Fruit fly (Drosophila melanogaster) whole organism, larva: ENCODE measurements around the gene Orct.

Experiments
- noc ChIP-seq: fragments of 200-800 bp; sonication (Bioruptor generic); optimal IDR thresholded peaks from 3 replicates; lab custom pipeline; 2019; ENCODE audit warnings: missing biosample characterization, mild to moderate bottlenecking, missing genetic modification characterization, moderate library complexity

Orct gene

DNA sequence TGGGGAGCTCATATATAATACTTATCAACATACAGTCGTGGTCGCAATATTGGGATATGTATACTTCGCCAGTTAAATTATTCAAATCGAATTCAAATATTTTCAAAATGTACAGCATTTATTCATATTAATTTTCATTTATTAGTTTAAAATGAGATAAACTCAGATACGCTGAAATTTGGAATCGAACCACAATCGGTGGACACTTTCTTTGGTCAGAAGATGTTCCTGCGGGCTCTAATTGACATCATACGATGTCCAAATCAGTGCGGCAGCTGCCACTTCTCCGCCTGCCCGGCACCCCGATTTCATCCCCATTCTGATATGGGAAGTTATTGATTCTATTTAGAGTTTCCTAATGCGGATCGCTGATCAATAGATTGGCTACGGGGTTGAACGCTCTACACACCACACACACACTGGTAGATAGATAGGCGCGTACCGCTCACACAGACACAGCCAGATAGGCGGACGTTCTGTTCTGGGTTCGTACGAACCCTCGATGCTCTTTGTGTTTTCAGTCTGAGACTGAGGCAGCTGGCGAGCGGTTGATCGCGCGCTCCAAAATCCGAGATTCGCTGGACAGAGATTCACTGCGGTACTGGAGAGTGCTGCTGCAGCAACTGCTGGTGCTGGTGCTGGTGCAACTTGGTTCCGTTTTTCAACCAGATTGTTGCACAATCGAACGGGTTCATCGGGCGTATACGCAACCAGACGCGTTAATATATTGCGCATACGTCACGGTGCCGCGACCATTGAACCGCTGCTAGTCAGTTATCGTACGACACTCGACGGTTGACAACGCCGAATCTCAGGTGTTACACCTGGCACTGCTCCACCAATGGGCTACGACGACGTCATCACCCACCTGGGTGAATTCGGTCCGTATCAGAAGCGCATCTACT lies at the start of gene Orct:
Gene Orct (plus strand): TSS at position 157 of the 905 bp plus-strand sequence.
- TF ChIP-seq noc (tag; lab: Kevin White, UChicago), result peak; percentile 96

- TF ChIP-seq noc (tag; lab: Kevin White, UChicago), result no peak
These were observed 49.3 kb upstream of the Orct start, which contains the start of the genes Spps and CG13609 for dm6 chr3R:24226744-24227143. Gene Spps (minus strand): TSS chr3R:24226934. Gene CG13609 (plus strand): TSS chr3R:24227023.

DNA sequence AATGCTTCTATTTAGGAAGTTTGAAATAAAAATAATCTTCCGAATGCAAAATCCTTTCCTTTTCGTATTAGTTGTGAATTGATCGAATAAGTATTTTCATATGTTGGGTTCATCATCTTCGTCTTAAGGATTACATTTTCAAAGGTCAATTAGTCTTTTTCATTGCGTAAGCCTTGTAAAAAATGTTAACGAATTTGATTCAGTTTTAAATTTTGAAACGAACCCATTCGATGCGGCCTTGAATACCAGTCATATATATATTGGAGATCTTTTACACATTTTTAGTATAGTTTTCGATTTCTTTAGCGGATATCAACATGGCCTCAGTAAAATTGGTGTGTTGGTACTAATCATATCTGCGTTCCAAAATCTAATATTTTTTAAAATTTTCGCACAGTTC lies 47.4 kb upstream of the Orct start, which contains the start of gene Acp95EF:
Gene Acp95EF (plus strand): TSS at position 301 of the 400 bp plus-strand sequence.
- no peak for TF ChIP-seq noc (tag; lab: Kevin White, UChicago)

DNA sequence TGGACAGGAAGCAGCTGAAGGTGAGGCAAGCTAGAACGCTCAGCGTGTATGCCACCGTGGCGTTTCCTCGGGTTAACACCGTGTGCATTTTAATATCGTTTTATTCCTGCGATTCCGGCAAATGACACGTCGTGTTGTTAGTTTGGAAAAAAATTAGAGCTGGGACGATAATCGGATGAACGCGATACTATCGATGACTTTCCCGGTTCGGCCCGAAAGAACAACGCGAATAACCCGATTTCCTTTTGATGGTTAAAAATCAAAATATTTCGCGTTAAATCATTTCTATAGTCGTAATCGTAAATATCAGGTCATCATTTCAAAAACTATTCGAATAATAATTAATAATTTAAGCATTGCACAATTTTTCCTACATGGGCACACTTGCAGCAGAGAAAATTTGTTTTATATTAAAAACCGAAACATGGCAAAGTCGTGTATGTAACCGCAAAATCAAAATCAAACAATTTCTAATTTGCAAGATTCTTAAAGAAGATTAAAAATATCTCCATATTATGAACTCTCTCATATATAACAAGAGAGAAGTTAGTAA lies 46.1 kb upstream of the Orct start, which contains the start of gene Spase22-23:
Gene Spase22-23 (minus strand): TSS at position 166 of the 553 bp plus-strand sequence.
- TF ChIP-seq noc (tag; lab: Kevin White, UChicago), result no peak

- peak; percentile 35 for TF ChIP-seq noc (tag; lab: Kevin White, UChicago)
These were observed 45.4 kb upstream of the Orct start, which contains the start of gene mask for dm6 chr3R:24230423-24231205. Gene mask (plus strand): TSS chr3R:24230562.

DNA sequence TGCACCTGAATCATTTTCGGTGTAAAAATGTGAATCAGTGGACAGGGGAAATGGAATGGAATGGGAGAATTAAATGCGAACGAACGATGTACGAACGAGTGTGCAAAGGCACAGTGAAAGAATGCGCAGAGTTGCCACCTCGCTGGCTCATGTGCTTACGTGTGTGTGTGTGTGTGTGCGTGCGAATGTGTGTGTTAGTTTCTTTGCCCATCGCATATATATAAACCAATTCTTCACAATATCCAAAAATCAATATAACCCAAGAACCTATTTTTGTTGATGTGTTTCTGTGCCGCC lies 44.9 kb upstream of the Orct start:
- TF ChIP-seq noc (tag; lab: Kevin White, UChicago), result no peak

DNA sequence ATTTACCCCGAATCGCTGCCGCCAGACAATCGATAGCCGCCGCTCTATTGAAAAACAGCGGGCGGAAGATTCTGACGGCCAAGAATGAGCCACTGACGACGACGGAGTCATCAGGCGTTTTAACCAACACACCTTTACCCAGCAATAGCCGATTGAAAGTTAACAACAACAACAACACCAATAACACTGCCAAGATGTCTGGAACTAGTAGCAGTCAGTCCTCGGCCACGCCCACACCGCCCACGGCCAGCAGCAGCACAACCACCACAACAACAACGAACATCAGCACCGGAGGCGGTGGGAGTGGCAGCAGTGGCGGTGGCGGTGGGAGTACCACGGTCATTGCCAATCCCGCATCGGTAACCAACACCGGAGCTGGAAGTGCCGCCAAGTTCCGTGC lies 44.1 kb upstream of the Orct start:
- TF ChIP-seq noc (tag; lab: Kevin White, UChicago), result no peak

dm6 chr3R:24233366-24234161 lies 42.5 kb upstream of the Orct start:
- peak; percentile 52 for TF ChIP-seq noc (tag; lab: Kevin White, UChicago)

DNA sequence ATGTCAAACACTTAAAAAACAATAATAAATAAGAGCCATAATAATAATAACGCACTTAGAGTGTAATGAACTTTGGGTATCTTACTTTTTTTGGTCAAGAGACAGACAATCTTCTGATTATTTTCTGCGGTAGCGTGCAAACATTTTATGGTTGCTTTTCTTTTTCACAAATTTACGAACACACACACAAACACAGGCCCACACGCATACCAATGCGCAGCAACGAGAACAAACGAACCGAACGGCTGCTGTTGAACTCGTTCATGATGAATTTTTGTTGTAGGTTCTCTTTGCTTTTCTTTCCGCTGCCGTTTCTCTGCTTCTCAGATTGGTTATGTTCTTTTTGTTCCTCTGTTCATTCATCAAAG lies 41.9 kb upstream of the Orct start:
- no peak for TF ChIP-seq noc (tag; lab: Kevin White, UChicago)

dm6 chr3R:24234721-24235120 lies 41.3 kb upstream of the Orct start:
- TF ChIP-seq noc (tag; lab: Kevin White, UChicago), result no peak

DNA sequence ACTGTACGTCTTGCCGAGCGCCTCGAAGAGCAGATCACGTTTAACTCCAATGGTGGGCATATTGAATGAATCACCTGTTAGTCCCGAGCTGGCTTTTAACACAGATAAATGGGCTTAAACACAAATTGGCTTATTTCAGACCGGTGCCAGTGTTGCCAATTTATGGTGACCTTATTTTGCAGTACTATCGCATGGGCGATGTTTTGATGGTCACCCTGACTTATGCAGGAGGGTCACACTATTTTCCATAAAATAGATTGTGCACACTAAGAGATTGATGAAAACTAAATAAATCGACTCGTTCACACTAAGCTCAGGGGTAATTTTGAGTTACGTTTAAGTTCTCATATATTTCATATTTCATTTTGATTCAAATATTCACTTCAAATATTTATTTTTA lies 23.6 kb upstream of the Orct start, which contains the start of gene beta-PheRS:
Gene beta-PheRS (minus strand): TSS at position 186 of the 400 bp plus-strand sequence.
- TF ChIP-seq noc (tag; lab: Kevin White, UChicago), result no peak

- no peak for TF ChIP-seq noc (tag; lab: Kevin White, UChicago)
These were observed 17.7 kb upstream of the Orct start for dm6 chr3R:24258333-24258732.

DNA sequence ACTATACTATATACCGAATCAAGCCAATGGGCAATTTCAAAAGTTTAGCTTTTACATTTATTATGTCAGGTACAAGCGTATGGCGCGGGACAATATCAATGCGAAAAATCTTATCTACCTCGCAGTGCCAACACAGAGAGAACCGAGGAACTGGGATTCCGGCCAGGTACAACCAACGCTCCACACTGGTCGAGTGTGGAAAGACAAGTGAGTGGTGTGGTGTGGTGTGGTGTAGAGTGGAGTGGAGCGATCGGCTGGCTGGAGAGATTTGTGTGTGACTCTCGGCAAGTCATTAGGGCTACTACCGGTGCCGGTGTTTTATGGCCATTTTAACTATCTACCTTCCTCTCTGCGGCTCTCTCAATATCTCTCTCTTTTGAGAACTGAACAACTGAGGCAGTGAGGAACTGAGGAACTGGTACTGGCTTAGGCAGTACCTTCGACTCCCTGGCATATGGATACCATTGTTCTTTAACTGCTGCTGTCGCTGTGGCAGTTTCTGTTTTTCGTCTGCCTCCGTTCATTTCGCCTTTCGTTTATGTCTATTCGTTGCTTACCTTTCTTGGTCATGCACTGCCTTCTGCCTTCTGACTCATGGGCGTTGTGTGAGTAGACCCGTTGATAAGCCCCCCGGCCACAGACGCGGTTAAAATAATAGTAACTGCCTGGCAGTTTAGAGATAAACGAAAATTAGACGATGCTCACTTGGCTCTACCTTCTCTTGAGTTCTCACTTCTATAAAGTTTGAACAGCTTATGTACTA lies 16.6 kb upstream of the Orct start:
- peak; percentile 98 for TF ChIP-seq noc (tag; lab: Kevin White, UChicago)

dm6 chr3R:24260041-24260379 lies 16.1 kb upstream of the Orct start:
- TF ChIP-seq noc (tag; lab: Kevin White, UChicago), result peak; percentile 20
